Worm (Caenorhabditis elegans) whole organism, L4 larva: ENCODE measurements around the gene ZK829.3.

Experiments
- arid-1 ChIP-seq: fragments of 200-800 bp; sonication (Bioruptor generic); conservative IDR thresholded peaks from 2 replicates; pipeline ENCODE4 v1.3.6; 2022; ENCODE audit warnings: missing genetic modification reagents, missing genetic modification characterization, missing compliant biosample characterization
- nhr-76 ChIP-seq: fragments of 150-350 bp; optimal IDR thresholded peaks from 2 replicates; lab custom pipeline; 2014; ENCODE audit warnings: missing biosample characterization, missing genetic modification characterization
- php-3 ChIP-seq: fragments of 200-800 bp; sonication (Bioruptor generic); IDR thresholded peaks from 2 replicates; pipeline ENCODE4 v1.3.6; 2022; ENCODE audit warnings: missing genetic modification reagents, missing genetic modification characterization, missing compliant biosample characterization
- unc-130 ChIP-seq: sonication (generic microtip); optimal IDR thresholded peaks from 2 replicates; lab custom pipeline; 2016; ENCODE audit warnings: missing genetic modification reagents, missing genetic modification characterization, missing compliant biosample characterization

ce11 chrIV:11925346-11926075, 20.0 kb downstream of the ZK829.3 start, which contains the start of the genes srlf-33 and srlf-32:
- no peak for TF ChIP-seq php-3 (GFP tag; lab: Robert Waterston, UW)
- no peak for TF ChIP-seq arid-1 (GFP tag; lab: Robert Waterston, UW)
- no peak for TF ChIP-seq nhr-76 (tag; lab: Kevin White, UChicago)
- no peak for TF ChIP-seq unc-130
